Worm (Caenorhabditis elegans): ENCODE data around the gene F53A2.1.

The F53A2.1 gene

ce11 chrIII:13324739-13325138 lies at the start of gene F53A2.1:
TSS of gene F53A2.1 (minus strand) at chrIII:13324839.
- TF ChIP-seq unc-62 (GFP tag; optimal IDR thresholded peaks at IDR 0.05) = no peak

DNA sequence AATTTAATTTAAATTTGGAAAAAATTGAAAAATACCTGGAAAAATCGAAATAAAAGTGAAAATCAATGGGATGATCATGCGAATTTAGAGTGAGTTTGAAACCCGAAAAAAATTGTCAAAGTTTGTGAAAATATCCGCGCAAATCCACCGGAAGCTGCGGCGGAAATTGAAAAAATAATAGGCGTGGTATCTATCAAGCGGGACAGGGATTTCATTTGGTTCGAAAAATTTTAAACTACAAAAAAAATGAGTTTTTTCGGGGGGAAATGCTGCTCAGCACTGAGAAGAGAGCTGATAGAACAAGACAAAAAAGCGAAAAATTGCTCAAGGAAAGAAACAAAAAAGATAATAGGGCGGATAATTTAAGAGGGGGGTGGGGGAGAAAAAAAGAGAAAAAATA lies 46.3 kb upstream of the F53A2.1 start, which contains the start of gene T03F6.9:
Gene T03F6.9 (minus strand): TSS at position 101 of the 400 bp plus-strand sequence.
- TF ChIP-seq unc-62 (GFP tag; optimal IDR thresholded peaks at IDR 0.05) = no peak

DNA sequence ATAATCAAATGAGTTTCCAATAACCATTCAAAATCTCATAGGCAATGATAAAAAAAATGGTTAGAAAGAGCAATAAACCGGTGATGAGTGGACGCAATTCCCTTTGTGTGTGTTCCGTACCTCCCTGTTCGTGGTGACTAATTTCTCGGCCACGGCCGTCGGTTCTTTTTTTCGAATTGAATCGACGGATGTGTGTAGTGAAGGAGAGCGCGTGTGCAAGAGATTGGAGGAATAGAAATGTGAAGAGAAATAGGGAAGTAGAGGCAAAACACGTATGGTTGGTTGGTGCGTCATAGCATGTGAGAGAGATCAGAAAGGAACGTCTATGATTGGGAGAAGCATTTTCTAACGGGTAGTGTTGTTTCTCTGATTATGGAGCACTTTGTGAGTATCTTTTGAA lies 35.2 kb upstream of the F53A2.1 start:
- no peak for TF ChIP-seq unc-62 (GFP tag; optimal IDR thresholded peaks at IDR 0.05)

- TF ChIP-seq unc-62 (GFP tag; optimal IDR thresholded peaks at IDR 0.05) = no peak
Observed at ce11 chrIII:13359256-13359655, 34.6 kb upstream of the F53A2.1 start, which contains the start of gene F53A2.9. TSS of gene F53A2.9 (minus strand) at chrIII:13359356.

ce11 chrIII:13350964-13351363 lies 26.3 kb upstream of the F53A2.1 start:
- no peak for TF ChIP-seq unc-62 (GFP tag; optimal IDR thresholded peaks at IDR 0.05)

- TF ChIP-seq unc-62 (GFP tag; optimal IDR thresholded peaks at IDR 0.05) = no peak
Observed at ce11 chrIII:13348891-13349290, 24.3 kb upstream of the F53A2.1 start.

- TF ChIP-seq unc-62 (GFP tag; optimal IDR thresholded peaks at IDR 0.05) = no peak
Observed at ce11 chrIII:13347782-13348327, 23.2 kb upstream of the F53A2.1 start.

DNA sequence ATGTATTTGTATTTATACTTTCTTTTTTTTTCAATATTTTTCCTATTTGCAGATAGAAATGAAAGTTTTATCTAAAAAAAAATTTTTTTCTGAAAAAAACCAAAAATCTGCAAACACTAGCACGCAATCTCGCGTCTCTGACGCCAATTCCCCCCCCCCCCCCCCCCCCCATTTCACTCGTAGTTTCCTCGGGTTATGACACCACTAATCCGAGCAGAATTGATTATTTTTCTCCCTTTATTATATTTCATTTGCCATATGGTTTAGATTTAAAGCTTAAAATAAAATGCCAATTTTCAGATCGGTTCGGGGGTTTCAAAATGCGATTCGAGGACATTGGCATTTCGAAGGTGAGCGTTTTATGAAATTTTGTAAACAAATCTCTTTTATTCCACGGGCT lies 22.1 kb upstream of the F53A2.1 start, which contains the start of gene mtm-6:
Gene mtm-6 (plus strand): TSS at position 301 of the 400 bp plus-strand sequence.
- TF ChIP-seq unc-62 (GFP tag; optimal IDR thresholded peaks at IDR 0.05) = no peak

DNA sequence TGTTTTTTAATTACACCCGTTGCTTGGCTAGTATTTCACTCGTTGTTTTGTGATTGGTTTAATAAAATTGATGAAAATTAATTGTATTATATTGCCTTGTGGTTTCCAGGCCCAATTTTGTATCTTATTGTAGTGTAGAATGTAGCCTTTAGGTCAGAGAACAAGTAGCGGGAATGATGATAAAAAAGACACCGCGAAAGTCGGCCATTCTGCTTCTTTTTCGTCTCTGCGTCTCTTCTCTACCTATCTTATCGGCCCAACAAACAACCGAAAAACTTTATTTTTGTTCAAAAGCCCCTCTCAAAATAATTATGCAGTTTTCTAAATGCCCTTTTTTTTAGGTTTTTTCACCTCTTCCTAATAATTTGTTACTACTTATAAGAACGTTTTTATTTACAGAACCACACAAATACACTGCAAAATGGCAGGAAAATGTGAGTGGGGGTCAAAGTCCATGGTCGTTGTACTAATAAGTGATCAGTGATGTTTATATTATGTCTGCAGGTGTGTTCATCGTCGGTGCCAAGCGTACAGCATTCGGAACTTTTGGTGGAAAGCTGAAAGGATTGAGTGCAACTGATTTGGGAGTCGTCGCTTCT lies 20.0 kb upstream of the F53A2.1 start, which contains the start of gene acaa-2:
Gene acaa-2 (plus strand): TSS at position 400 of the 599 bp plus-strand sequence.
- TF ChIP-seq unc-62 (GFP tag; optimal IDR thresholded peaks at IDR 0.05) = no peak

ce11 chrIII:13343562-13344139 lies 19.0 kb upstream of the F53A2.1 start:
- no peak for TF ChIP-seq unc-62 (GFP tag; optimal IDR thresholded peaks at IDR 0.05)

- no peak for TF ChIP-seq unc-62 (GFP tag; optimal IDR thresholded peaks at IDR 0.05)
Observed at ce11 chrIII:13343117-13343516, 18.5 kb upstream of the F53A2.1 start, which contains the start of gene ife-1. TSS of gene ife-1 (plus strand) at chrIII:13343417.

DNA sequence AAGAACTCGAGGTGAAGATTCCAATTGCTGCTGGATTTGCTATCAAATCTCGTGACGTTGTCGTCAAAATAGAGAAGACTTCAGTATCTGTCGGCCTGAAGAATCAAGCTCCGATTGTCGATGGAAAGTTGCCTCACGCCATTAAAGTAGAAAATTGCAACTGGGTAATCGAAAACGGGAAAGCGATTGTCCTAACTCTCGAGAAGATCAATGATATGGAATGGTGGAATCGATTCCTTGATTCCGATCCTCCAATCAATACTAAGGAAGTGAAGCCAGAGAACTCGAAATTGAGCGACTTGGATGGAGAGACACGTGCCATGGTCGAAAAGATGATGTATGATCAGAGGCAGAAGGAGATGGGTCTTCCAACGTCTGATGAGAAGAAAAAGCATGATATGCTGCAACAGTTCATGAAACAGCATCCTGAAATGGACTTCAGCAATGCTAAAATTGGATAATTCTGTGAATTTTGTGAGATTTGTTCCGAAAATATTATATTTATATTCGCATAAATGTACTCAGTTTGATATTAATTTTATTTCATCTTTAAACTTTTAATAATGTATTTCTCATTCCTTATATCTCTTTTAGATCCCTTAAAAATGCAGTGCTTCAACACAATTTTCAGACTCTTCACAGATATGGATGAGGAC lies 17.6 kb upstream of the F53A2.1 start, which contains the start of gene dro-1:
Gene dro-1 (plus strand): TSS at position 606 of the 656 bp plus-strand sequence.
- no peak for TF ChIP-seq unc-62 (GFP tag; optimal IDR thresholded peaks at IDR 0.05)

- no peak for TF ChIP-seq unc-62 (GFP tag; optimal IDR thresholded peaks at IDR 0.05)
Observed at ce11 chrIII:13341275-13341626, 16.6 kb upstream of the F53A2.1 start, which contains the start of gene nud-1. TSS of gene nud-1 (plus strand) at chrIII:13341527.

- TF ChIP-seq unc-62 (GFP tag; optimal IDR thresholded peaks at IDR 0.05) = no peak
Observed at ce11 chrIII:13340504-13341274, 16.1 kb upstream of the F53A2.1 start.

DNA sequence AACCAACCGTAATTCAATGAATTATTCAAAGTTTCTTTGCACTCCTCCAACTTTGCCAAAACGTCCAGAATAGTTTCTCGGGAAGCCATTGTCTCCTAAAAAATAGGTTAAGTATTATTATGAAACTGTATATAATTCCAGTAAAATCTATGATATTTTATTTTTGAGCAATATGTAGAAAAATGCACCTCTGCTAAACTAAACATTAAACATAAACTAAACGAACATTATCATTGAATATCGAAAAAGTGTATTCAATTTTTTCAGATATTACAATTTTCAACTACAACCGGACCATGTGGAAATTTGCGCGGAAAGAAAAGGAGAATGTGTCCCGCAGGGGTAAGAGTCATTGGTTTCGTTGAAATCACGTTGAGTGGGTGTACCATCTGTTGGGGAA lies 15.0 kb upstream of the F53A2.1 start, which contains the start of gene F53A2.3:
Gene F53A2.3 (minus strand): TSS at position 101 of the 400 bp plus-strand sequence.
- no peak for TF ChIP-seq unc-62 (GFP tag; optimal IDR thresholded peaks at IDR 0.05)

All from whole organism, dauer.